Fruit fly (Drosophila melanogaster) whole organism, embryonic: ENCODE results near the gene CG8851.

ENCODE experiments used
- Ada2b ChIP-seq: fragments of 200-800 bp; sonication (Bioruptor generic); IDR thresholded peaks from 2 replicates; pipeline ENCODE4 v1.3.6; 2022; ENCODE audit warnings: missing biosample characterization, missing genetic modification characterization
- CG1024 ChIP-seq: fragments of 200-800 bp; sonication (Bioruptor generic); IDR thresholded peaks from 2 replicates; pipeline ENCODE4 v1.3.6; 2022; ENCODE audit warnings: missing biosample characterization, missing genetic modification characterization
- CG10543 ChIP-seq: fragments of 200-800 bp; sonication (Bioruptor generic); optimal IDR thresholded peaks from 3 replicates; lab custom pipeline; 2017; ENCODE audit warnings: missing biosample characterization, mild to moderate bottlenecking, missing genetic modification characterization, moderate library complexity
- CG10654 ChIP-seq: fragments of 200-800 bp; sonication (Bioruptor generic); optimal IDR thresholded peaks from 2 replicates; lab custom pipeline; 2016; ENCODE audit warnings: missing biosample characterization, missing genetic modification characterization
- CG11093 ChIP-seq: fragments of 200-800 bp; sonication (Bioruptor generic); IDR thresholded peaks from 3 replicates; pipeline ENCODE4 v1.3.6; 2022; ENCODE audit warnings: missing biosample characterization, missing genetic modification characterization
- CG12155 ChIP-seq: fragments of 200-800 bp; sonication (Bioruptor generic); optimal IDR thresholded peaks from 3 replicates; lab custom pipeline; 2016; ENCODE audit warnings: missing biosample characterization, missing genetic modification characterization
- CG12236 ChIP-seq: fragments of 200-800 bp; sonication (Bioruptor generic); optimal IDR thresholded peaks from 2 replicates; lab custom pipeline; 2016; ENCODE audit warnings: missing biosample characterization, missing genetic modification characterization
- CG13123 ChIP-seq: fragments of 200-800 bp; sonication (Bioruptor generic); optimal IDR thresholded peaks from 2 replicates; lab custom pipeline; 2016; ENCODE audit warnings: missing biosample characterization, missing genetic modification characterization
- CG13894 ChIP-seq: fragments of 200-800 bp; sonication (Bioruptor generic); optimal IDR thresholded peaks from 3 replicates; lab custom pipeline; 2018; ENCODE audit warnings: missing biosample characterization, mild to moderate bottlenecking, missing genetic modification characterization, moderate library complexity
- CG14014 ChIP-seq: fragments of 200-800 bp; sonication (Bioruptor generic); IDR thresholded peaks from 2 replicates; pipeline ENCODE4 v1.3.6; 2022; ENCODE audit warnings: missing biosample characterization, missing genetic modification characterization
- CG14050 ChIP-seq: fragments of 200-800 bp; sonication (Bioruptor generic); IDR thresholded peaks from 3 replicates; pipeline ENCODE4 v1.3.6; 2022; ENCODE audit warnings: missing biosample characterization, missing genetic modification characterization
- CG15011 ChIP-seq: fragments of 200-800 bp; sonication (Bioruptor generic); optimal IDR thresholded peaks from 3 replicates; lab custom pipeline; 2018; ENCODE audit warnings: missing biosample characterization, mild to moderate bottlenecking, missing genetic modification characterization
- CG1602 ChIP-seq: fragments of 200-800 bp; sonication (Bioruptor generic); optimal IDR thresholded peaks from 3 replicates; lab custom pipeline; 2016; ENCODE audit warnings: missing biosample characterization, missing genetic modification characterization
- CG16813 ChIP-seq: fragments of 200-800 bp; sonication (Bioruptor generic); IDR thresholded peaks from 3 replicates; pipeline ENCODE4 v1.3.6; 2022; ENCODE audit warnings: missing biosample characterization, missing genetic modification characterization; ENCODE audit not compliant: partially characterized antibody
- CG31365 ChIP-seq: fragments of 200-800 bp; sonication (Bioruptor generic); optimal IDR thresholded peaks from 2 replicates; lab custom pipeline; 2018; ENCODE audit warnings: missing biosample characterization, mild to moderate bottlenecking, missing genetic modification characterization
- CG33557 ChIP-seq: fragments of 200-800 bp; sonication (Bioruptor generic); optimal IDR thresholded peaks from 2 replicates; lab custom pipeline; 2019; ENCODE audit warnings: missing biosample characterization, mild to moderate bottlenecking, missing genetic modification characterization, moderate library complexity
- CG34376 ChIP-seq: fragments of 200-800 bp; sonication (Bioruptor generic); optimal IDR thresholded peaks from 2 replicates; lab custom pipeline; 2018; ENCODE audit warnings: missing biosample characterization, mild to moderate bottlenecking, missing genetic modification characterization
- CG7372 ChIP-seq: fragments of 200-800 bp; sonication (Bioruptor generic); IDR thresholded peaks from 2 replicates; pipeline ENCODE4 v1.3.6; 2022; ENCODE audit warnings: missing biosample characterization, missing genetic modification characterization
- CG7928 ChIP-seq: fragments of 200-800 bp; sonication (Bioruptor generic); optimal IDR thresholded peaks from 2 replicates; lab custom pipeline; 2017; ENCODE audit warnings: missing biosample characterization, mild to moderate bottlenecking, missing genetic modification characterization
- CG8924 ChIP-seq: fragments of 200-800 bp; optimal IDR thresholded peaks from 3 replicates; lab custom pipeline; 2019; ENCODE audit warnings: missing biosample characterization, mild to moderate bottlenecking, missing genetic modification characterization, moderate library complexity
- CG9876 ChIP-seq: fragments of 200-800 bp; sonication (Bioruptor generic); optimal IDR thresholded peaks from 2 replicates; lab custom pipeline; 2016; ENCODE audit warnings: missing biosample characterization, missing genetic modification characterization
- CG9932 ChIP-seq: fragments of 200-800 bp; sonication (Bioruptor generic); IDR thresholded peaks from 2 replicates; pipeline ENCODE4 v1.3.6; 2022; ENCODE audit warnings: missing biosample characterization, missing genetic modification characterization
- Dad ChIP-seq: fragments of 200-800 bp; sonication (Bioruptor generic); optimal IDR thresholded peaks from 3 replicates; lab custom pipeline; 2016; ENCODE audit warnings: missing biosample characterization, missing genetic modification characterization
- Dbx ChIP-seq: fragments of 200-800 bp; sonication (Bioruptor generic); IDR thresholded peaks from 3 replicates; pipeline ENCODE4 v1.3.6; 2022; ENCODE audit warnings: missing biosample characterization, missing genetic modification characterization
- Dll ChIP-seq: fragments of 200-800 bp; sonication (Bioruptor generic); IDR thresholded peaks from 4 replicates; pipeline ENCODE4 v1.3.6; 2022; ENCODE audit warnings: missing biosample characterization, missing genetic modification characterization; ENCODE audit not compliant: partially characterized antibody
- Dp ChIP-seq: fragments of 200-800 bp; sonication (Bioruptor generic); optimal IDR thresholded peaks from 2 replicates; lab custom pipeline; 2018; ENCODE audit warnings: missing biosample characterization, mild to moderate bottlenecking, missing genetic modification characterization, moderate library complexity
- Gug ChIP-seq: fragments of 200-800 bp; sonication (Bioruptor generic); IDR thresholded peaks from 4 replicates; pipeline ENCODE4 v1.3.6; 2022; ENCODE audit warnings: missing biosample characterization, missing genetic modification characterization
- HLHmδ ChIP-seq: fragments of 200-800 bp; sonication (Bioruptor generic); optimal IDR thresholded peaks from 2 replicates; lab custom pipeline; 2018; ENCODE audit warnings: missing biosample characterization, mild to moderate bottlenecking, missing genetic modification characterization, moderate library complexity
- Hr39 ChIP-seq: fragments of >200 bp; optimal IDR thresholded peaks from 2 replicates; lab custom pipeline; 2017
- Lhr ChIP-seq: fragments of 200-800 bp; sonication (Bioruptor generic); optimal IDR thresholded peaks from 3 replicates; lab custom pipeline; 2017; ENCODE audit warnings: mild to moderate bottlenecking, missing biosample characterization, missing genetic modification reagents, missing genetic modification characterization
- MTF-1 ChIP-seq: fragments of 200-800 bp; sonication (Bioruptor generic); optimal IDR thresholded peaks from 2 replicates; lab custom pipeline; 2018; ENCODE audit warnings: missing biosample characterization, mild to moderate bottlenecking, missing genetic modification characterization, borderline replicate concordance
- Mad ChIP-seq: fragments of 200-800 bp; sonication (Bioruptor generic); optimal IDR thresholded peaks from 2 replicates; lab custom pipeline; 2016; ENCODE audit warnings: missing biosample characterization, missing genetic modification characterization
- Nf-YB ChIP-seq: fragments of 200-800 bp; sonication (Bioruptor generic); optimal IDR thresholded peaks from 3 replicates; lab custom pipeline; 2019; ENCODE audit warnings: missing biosample characterization, mild to moderate bottlenecking, missing genetic modification characterization, moderate library complexity
- Ravus ChIP-seq: fragments of 200-800 bp; sonication (Bioruptor generic); IDR thresholded peaks from 2 replicates; pipeline ENCODE4 v1.3.6; 2022; ENCODE audit warnings: missing biosample characterization, missing genetic modification characterization
- Sin3A ChIP-seq: fragments of >200 bp; optimal IDR thresholded peaks from 2 replicates; lab custom pipeline; 2018
- amos ChIP-seq: fragments of 200-800 bp; sonication (Bioruptor generic); IDR thresholded peaks from 2 replicates; pipeline ENCODE4 v1.3.6; 2022; ENCODE audit warnings: missing biosample characterization, missing genetic modification characterization; ENCODE audit not compliant: partially characterized antibody
- ap ChIP-seq: fragments of 200-800 bp; sonication (Bioruptor generic); IDR thresholded peaks from 2 replicates; pipeline ENCODE4 v1.3.6; 2022; ENCODE audit warnings: missing biosample characterization, missing genetic modification characterization
- ci ChIP-seq: fragments of 200-800 bp; sonication (Bioruptor generic); IDR thresholded peaks from 3 replicates; pipeline ENCODE4 v1.3.6; 2022; ENCODE audit warnings: missing biosample characterization, missing genetic modification characterization
- fd3F ChIP-seq: fragments of 200-800 bp; sonication (Bioruptor generic); optimal IDR thresholded peaks from 2 replicates; lab custom pipeline; 2018; ENCODE audit warnings: missing biosample characterization, mild to moderate bottlenecking, missing genetic modification characterization, moderate library complexity
- grau ChIP-seq: fragments of 200-800 bp; optimal IDR thresholded peaks from 3 replicates; lab custom pipeline; 2019; ENCODE audit warnings: missing biosample characterization, mild to moderate bottlenecking, missing genetic modification characterization, moderate library complexity
- insv ChIP-seq, 2 experiments: fragments of 200-800 bp; sonication (Bioruptor generic); optimal IDR thresholded peaks; 3 replicates each; lab custom pipeline; 2016 to 2018; ENCODE audit warnings: missing biosample characterization in 2 of 2, missing genetic modification characterization in 2 of 2
- nmo ChIP-seq: fragments of 200-800 bp; sonication (Bioruptor generic); optimal IDR thresholded peaks from 2 replicates; lab custom pipeline; 2018; ENCODE audit warnings: missing biosample characterization, mild to moderate bottlenecking, missing genetic modification characterization, moderate library complexity
- odd ChIP-seq: fragments of 200-800 bp; sonication (Bioruptor generic); optimal IDR thresholded peaks from 2 replicates; lab custom pipeline; 2017; ENCODE audit warnings: missing biosample characterization, mild to moderate bottlenecking, missing genetic modification characterization
- pan ChIP-seq, 4 experiments: fragments of >200 bp in 3 of 4; fragments of 200-800 bp in 1 of 4; sonication (Bioruptor generic) in 1 of 4; optimal IDR thresholded peaks in 3 of 4; IDR thresholded peaks in 1 of 4; 2 replicates each; pipeline versions ENCODE4 v1.3.6 to Lab custom; 2017 to 2022; ENCODE audit warnings: missing biosample characterization in 2 of 4, missing genetic modification characterization in 2 of 4, mixed read lengths in 1 of 4
- pnt ChIP-seq: fragments of 200-800 bp; sonication (Bioruptor generic); optimal IDR thresholded peaks from 3 replicates; lab custom pipeline; 2016; ENCODE audit warnings: missing biosample characterization, missing genetic modification characterization
- run ChIP-seq: fragments of 200-800 bp; sonication (Bioruptor generic); optimal IDR thresholded peaks from 3 replicates; lab custom pipeline; 2018; ENCODE audit warnings: missing biosample characterization, mild to moderate bottlenecking, missing genetic modification characterization
- schlank ChIP-seq: fragments of 200-800 bp; sonication (Bioruptor generic); optimal IDR thresholded peaks from 2 replicates; lab custom pipeline; 2018; ENCODE audit warnings: missing biosample characterization, mild to moderate bottlenecking, missing genetic modification characterization
- sens-2 ChIP-seq: fragments of 200-800 bp; sonication (Bioruptor generic); IDR thresholded peaks from 2 replicates; pipeline ENCODE4 v1.3.6; 2022; ENCODE audit warnings: missing biosample characterization, missing genetic modification characterization
- slou ChIP-seq: fragments of 200-800 bp; sonication (Bioruptor generic); optimal IDR thresholded peaks from 3 replicates; lab custom pipeline; 2016; ENCODE audit warnings: missing biosample characterization, missing genetic modification characterization
- unc-4 ChIP-seq: fragments of 200-800 bp; sonication (Bioruptor generic); IDR thresholded peaks from 2 replicates; pipeline ENCODE4 v1.3.6; 2022; ENCODE audit warnings: missing biosample characterization, missing genetic modification characterization; ENCODE audit not compliant: partially characterized antibody

The CG8851 gene

dm6 chr2L:3472242-3472641 lies 47.2 kb upstream of the CG8851 start, which contains the start of gene Pgant4 (continued):
- TF ChIP-seq Dad (GFP tag; lab: Kevin White, UChicago): no peak
- TF ChIP-seq Dll (GFP tag; lab: Robert Waterston, UW): no peak
- peak; percentile 14 for TF ChIP-seq CG31365
- TF ChIP-seq sens-2 (GFP tag; lab: Robert Waterston, UW): peak; percentile 41; the same call in 1 of the 2 replicates
- no peak for TF ChIP-seq CG8924 (tag; lab: Kevin White, UChicago)
- peak; percentile 28; the same call in 1 of the 2 replicates for TF ChIP-seq amos (GFP tag; lab: Robert Waterston, UW)
- peak; percentile 23 for TF ChIP-seq slou (GFP tag; lab: Kevin White, UChicago)
- peak; percentile 20 for TF ChIP-seq fd3F (GFP tag; lab: Kevin White, UChicago)
- TF ChIP-seq CG12155: peak; percentile 41
- peak; percentile 25 for TF ChIP-seq MTF-1 (GFP tag; lab: Kevin White, UChicago)
- TF ChIP-seq ap (GFP tag; lab: Robert Waterston, UW): peak; percentile 32; the same call in 1 of the 2 replicates
- TF ChIP-seq odd (GFP tag; lab: Kevin White, UChicago): no peak
- peak; percentile 84 for TF ChIP-seq Dbx
- peak; percentile 33 for TF ChIP-seq pnt (GFP tag; lab: Kevin White, UChicago)
- TF ChIP-seq Ravus: no peak
- TF ChIP-seq Nf-YB (GFP tag; lab: Kevin White, UChicago): no peak
- TF ChIP-seq Dp (GFP tag; lab: Kevin White, UChicago): peak; percentile 97
- TF ChIP-seq Gug (GFP tag; lab: Robert Waterston, UW): peak; percentile 58; the same call in 2 of the 4 replicates
- TF ChIP-seq CG7928 (GFP tag; lab: Kevin White, UChicago): no peak
- peak; percentile 13 for TF ChIP-seq CG34376 (GFP tag; lab: Kevin White, UChicago)
- TF ChIP-seq ci: peak; percentile 82; the same call in 2 of the 3 replicates
- TF ChIP-seq CG33557 (GFP tag; lab: Kevin White, UChicago): no peak
- TF ChIP-seq Sin3A (lab: Kevin White, UChicago): no peak
- TF ChIP-seq HLHmδ: peak; percentile 24
- TF ChIP-seq CG9932 (GFP tag; lab: Robert Waterston, UW): peak; percentile 85
- TF ChIP-seq CG13894 (tag; lab: Kevin White, UChicago): peak; percentile 88
- TF ChIP-seq nmo (GFP tag; lab: Kevin White, UChicago): peak; percentile 46
- peak; percentile 28 for TF ChIP-seq CG10654
- TF ChIP-seq CG9876 (GFP tag; lab: Kevin White, UChicago): peak; percentile 32
- peak; percentile 2 for TF ChIP-seq Mad (GFP tag; lab: Kevin White, UChicago)
- 0 out of 3 replicates have a peak, but pooled peaks have one; percentile 30 for TF ChIP-seq CG16813 (GFP tag; lab: Robert Waterston, UW)
- TF ChIP-seq CG7372 (GFP tag; lab: Robert Waterston, UW): peak; percentile 55; the same call in 1 of the 2 replicates
- TF ChIP-seq grau: peak; percentile 64
- TF ChIP-seq unc-4: no peak
- no peak for TF ChIP-seq CG12236 (GFP tag; lab: Kevin White, UChicago)
- peak in 1 of 2 experiments; percentile 49 for TF ChIP-seq insv (GFP tag; optimal IDR thresholded peaks at IDR 0.05; lab: Kevin White, UChicago)
- TF ChIP-seq CG11093 (GFP tag; lab: Robert Waterston, UW): peak; percentile 48; the same call in 1 of the 3 replicates
- no peak for TF ChIP-seq pan (optimal IDR thresholded peaks at IDR 0.05; lab: Kevin White, UChicago)
- peak in 1 of 2 experiments; percentile 76 for TF ChIP-seq pan (GFP tag; optimal IDR thresholded peaks at IDR 0.05 in 1 of 2, IDR thresholded peaks at IDR 0.05 in 1 of 2)
- peak; percentile 54; the same call in 1 of the 2 replicates for TF ChIP-seq CG14014 (GFP tag; lab: Robert Waterston, UW)
- TF ChIP-seq run (tag; lab: Kevin White, UChicago): no peak
- TF ChIP-seq CG1602 (GFP tag; lab: Kevin White, UChicago): peak; percentile 13
- peak; percentile 65; the same call in 1 of the 2 replicates for TF ChIP-seq CG1024 (GFP tag; lab: Robert Waterston, UW)
- TF ChIP-seq schlank (tag; lab: Kevin White, UChicago): peak; percentile 16
- TF ChIP-seq CG10543: peak; percentile 25
- TF ChIP-seq CG14050 (GFP tag; lab: Robert Waterston, UW): no peak; the same call in 2 of the 3 replicates
- peak; percentile 68 for TF ChIP-seq Lhr
- TF ChIP-seq CG15011 (GFP tag; lab: Kevin White, UChicago): no peak
- TF ChIP-seq CG13123: peak; percentile 7
- TF ChIP-seq Ada2b (GFP tag; lab: Robert Waterston, UW): no peak
- no peak for TF ChIP-seq Hr39 (lab: Kevin White, UChicago)
